Worm (Caenorhabditis elegans) whole organism, L4 larva: Measurements from ENCODE around the gene sqt-2.

ENCODE experiments used
- aly-2 ChIP-seq: sonication (generic microtip); optimal IDR thresholded peaks from 2 replicates; lab custom pipeline; 2018; ENCODE audit warnings: missing biosample characterization, missing genetic modification characterization
- ces-1 ChIP-seq: fragments of 150-350 bp; sonication (generic microtip); optimal IDR thresholded peaks from 4 replicates; lab custom pipeline; 2014; ENCODE audit warnings: missing biosample characterization, missing genetic modification reagents, missing genetic modification characterization
- lir-3 ChIP-seq: sonication (generic microtip); optimal IDR thresholded peaks from 2 replicates; lab custom pipeline; 2016; ENCODE audit warnings: mild to moderate bottlenecking, missing genetic modification characterization, missing compliant biosample characterization
- nhr-237 ChIP-seq: sonication (generic microtip); optimal IDR thresholded peaks from 2 replicates; lab custom pipeline; 2017; ENCODE audit warnings: missing biosample characterization, missing genetic modification characterization

ce11 chrII:51352-51751 is 28.2 kb downstream of the sqt-2 start, which contains the start of gene sptl-1:
- no peak for TF ChIP-seq nhr-237 (tag; lab: Kevin White, UChicago)
- no peak for TF ChIP-seq ces-1 (GFP tag; lab: Kevin White, UChicago)
- TF ChIP-seq lir-3 (tag; lab: Kevin White, UChicago) = no peak
- no peak for TF ChIP-seq aly-2 (tag; lab: Kevin White, UChicago)
